Fruit fly (Drosophila melanogaster): ENCODE measurements around the gene CG13086.

- TF ChIP-seq CG9948 (tag; optimal IDR thresholded peaks at IDR 0.05) (no peak), CG12605 (GFP tag; IDR thresholded peaks at IDR 0.05) (no peak)
Observed at dm6 chr2L:19366301-19366700, 2.1 kb downstream of the CG13086 start.
